Fruit fly (Drosophila melanogaster) whole organism, adult: ENCODE results near the gene CG11436.

ENCODE experiments used
- CG11617 ChIP-seq: fragments of 200-800 bp; sonication (Bioruptor generic); optimal IDR thresholded peaks from 2 replicates; lab custom pipeline; 2017; ENCODE audit warnings: mild to moderate bottlenecking, missing biosample characterization, missing genetic modification reagents, missing genetic modification characterization
- CG12768 ChIP-seq: fragments of 200-800 bp; sonication (Bioruptor generic); optimal IDR thresholded peaks from 2 replicates; lab custom pipeline; 2017; ENCODE audit warnings: missing biosample characterization, missing genetic modification characterization, mild to moderate bottlenecking, moderate library complexity, missing genetic modification reagents
- CG14711 ChIP-seq: fragments of 200-800 bp; sonication (Bioruptor generic); optimal IDR thresholded peaks from 2 replicates; lab custom pipeline; 2018; ENCODE audit warnings: missing biosample characterization, mild to moderate bottlenecking, missing genetic modification characterization, moderate library complexity
- CG1620 ChIP-seq: fragments of 200-800 bp; sonication (Bioruptor generic); optimal IDR thresholded peaks from 2 replicates; lab custom pipeline; 2016; ENCODE audit warnings: missing biosample characterization, missing genetic modification characterization
- CG33017 ChIP-seq: fragments of 200-800 bp; sonication (Bioruptor generic); optimal IDR thresholded peaks from 2 replicates; lab custom pipeline; 2018; ENCODE audit warnings: missing biosample characterization, mild to moderate bottlenecking, missing genetic modification characterization, moderate library complexity
- CG5204 ChIP-seq: fragments of 200-800 bp; sonication (Bioruptor generic); optimal IDR thresholded peaks from 2 replicates; lab custom pipeline; 2016; ENCODE audit warnings: missing biosample characterization, missing genetic modification characterization
- CG7045 ChIP-seq: fragments of 200-800 bp; sonication (Bioruptor generic); optimal IDR thresholded peaks from 2 replicates; lab custom pipeline; 2017; ENCODE audit warnings: missing biosample characterization, mild to moderate bottlenecking, missing genetic modification characterization
- CG7101 ChIP-seq: fragments of 200-800 bp; sonication (Bioruptor generic); optimal IDR thresholded peaks from 2 replicates; lab custom pipeline; 2018; ENCODE audit warnings: missing biosample characterization, mild to moderate bottlenecking, missing genetic modification characterization, moderate library complexity
- Clk ChIP-seq: fragments of 200-800 bp; sonication (Bioruptor generic); optimal IDR thresholded peaks from 2 replicates; lab custom pipeline; 2017; ENCODE audit warnings: missing biosample characterization, missing genetic modification characterization
- Crg-1 ChIP-seq: fragments of 200-800 bp; sonication (Bioruptor generic); optimal IDR thresholded peaks from 2 replicates; lab custom pipeline; 2016; ENCODE audit warnings: missing biosample characterization, missing genetic modification characterization
- Hr96 ChIP-seq: fragments of 200-800 bp; sonication (Bioruptor generic); optimal IDR thresholded peaks from 2 replicates; lab custom pipeline; 2016; ENCODE audit warnings: missing biosample characterization, missing genetic modification characterization
- Mnt ChIP-seq: fragments of 200-800 bp; sonication (Bioruptor generic); optimal IDR thresholded peaks from 2 replicates; lab custom pipeline; 2016; ENCODE audit warnings: missing biosample characterization, mild to moderate bottlenecking, missing genetic modification characterization
- bab1 ChIP-seq: fragments of 200-800 bp; sonication (Bioruptor generic); optimal IDR thresholded peaks from 3 replicates; lab custom pipeline; 2019; ENCODE audit warnings: missing biosample characterization, mild to moderate bottlenecking, missing genetic modification characterization, moderate library complexity
- cic ChIP-seq: fragments of 200-800 bp; sonication (Bioruptor generic); optimal IDR thresholded peaks from 2 replicates; lab custom pipeline; 2017; ENCODE audit warnings: missing biosample characterization, mild to moderate bottlenecking, missing genetic modification characterization, moderate library complexity
- cnc ChIP-seq, 2 experiments: fragments of >200 bp; optimal IDR thresholded peaks; 2 replicates each; lab custom pipeline; 2017
- kay ChIP-seq: fragments of 200-800 bp; sonication (Bioruptor generic); peaks from one replicate; lab custom pipeline; 2016; ENCODE audit warnings: missing biosample characterization, missing genetic modification characterization, borderline replicate concordance
- ovo ChIP-seq: fragments of 200-800 bp; sonication (Bioruptor generic); optimal IDR thresholded peaks from 2 replicates; lab custom pipeline; 2016; ENCODE audit warnings: missing biosample characterization, missing genetic modification characterization
- pad ChIP-seq: fragments of 200-800 bp; sonication (Bioruptor generic); optimal IDR thresholded peaks from 3 replicates; lab custom pipeline; 2017; ENCODE audit warnings: missing biosample characterization, missing genetic modification characterization, mild to moderate bottlenecking, moderate library complexity, missing genetic modification reagents
- tj ChIP-seq: fragments of 200-800 bp; sonication (Bioruptor generic); optimal IDR thresholded peaks from 3 replicates; lab custom pipeline; 2017; ENCODE audit warnings: missing biosample characterization, mild to moderate bottlenecking, missing genetic modification characterization, moderate library complexity
- toe ChIP-seq: fragments of 200-800 bp; sonication (Bioruptor generic); optimal IDR thresholded peaks from 2 replicates; lab custom pipeline; 2016; ENCODE audit warnings: missing biosample characterization, missing genetic modification characterization

Gene CG11436

DNA sequence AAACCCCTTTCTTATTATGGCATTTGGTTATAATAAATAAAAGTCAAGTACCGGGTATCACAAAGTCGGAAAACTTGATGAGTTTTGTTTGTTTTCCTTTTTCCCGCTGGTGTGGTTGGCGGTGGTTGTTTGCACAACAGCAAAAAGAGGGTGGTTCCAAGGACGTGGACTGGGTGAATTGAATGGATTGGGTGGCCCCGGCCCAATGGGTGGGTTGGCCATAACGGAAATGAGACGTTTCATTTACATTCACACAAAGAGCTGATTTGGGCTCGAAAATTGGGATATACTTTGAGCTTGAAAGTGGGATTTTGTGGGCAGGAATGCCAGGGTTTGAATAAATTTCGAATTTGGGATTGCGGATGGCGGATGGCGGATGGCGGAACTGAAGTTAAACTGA, 30.8 kb downstream of the CG11436 start:
- TF ChIP-seq CG11617 (GFP tag; lab: Kevin White, UChicago) (no peak), Hr96 (GFP tag; lab: Kevin White, UChicago) (no peak), CG5204 (GFP tag; lab: Kevin White, UChicago) (no peak), Mnt (GFP tag; lab: Kevin White, UChicago) (no peak), kay (GFP tag; lab: Kevin White, UChicago) (no peak), ovo (GFP tag; lab: Kevin White, UChicago) (no peak), CG14711 (no peak), CG33017 (no peak), toe (GFP tag; lab: Kevin White, UChicago) (no peak), CG12768 (GFP tag; lab: Kevin White, UChicago) (no peak)

- TF ChIP-seq CG7101 (tag; lab: Kevin White, UChicago), result no peak
- no peak for TF ChIP-seq CG5204 (GFP tag; lab: Kevin White, UChicago)
- no peak for TF ChIP-seq CG33017
- no peak for TF ChIP-seq ovo (GFP tag; lab: Kevin White, UChicago)
- no peak for TF ChIP-seq cic (GFP tag; lab: Kevin White, UChicago)
- TF ChIP-seq Clk (GFP tag; lab: Kevin White, UChicago), result no peak
- TF ChIP-seq CG7045 (GFP tag; lab: Kevin White, UChicago), result no peak
- no peak for TF ChIP-seq Hr96 (GFP tag; lab: Kevin White, UChicago)
- no peak for TF ChIP-seq CG11617 (GFP tag; lab: Kevin White, UChicago)
- no peak for TF ChIP-seq CG14711
- no peak for TF ChIP-seq Crg-1
Observed at dm6 chrX:4511575-4511974, 40.1 kb downstream of the CG11436 start.

DNA sequence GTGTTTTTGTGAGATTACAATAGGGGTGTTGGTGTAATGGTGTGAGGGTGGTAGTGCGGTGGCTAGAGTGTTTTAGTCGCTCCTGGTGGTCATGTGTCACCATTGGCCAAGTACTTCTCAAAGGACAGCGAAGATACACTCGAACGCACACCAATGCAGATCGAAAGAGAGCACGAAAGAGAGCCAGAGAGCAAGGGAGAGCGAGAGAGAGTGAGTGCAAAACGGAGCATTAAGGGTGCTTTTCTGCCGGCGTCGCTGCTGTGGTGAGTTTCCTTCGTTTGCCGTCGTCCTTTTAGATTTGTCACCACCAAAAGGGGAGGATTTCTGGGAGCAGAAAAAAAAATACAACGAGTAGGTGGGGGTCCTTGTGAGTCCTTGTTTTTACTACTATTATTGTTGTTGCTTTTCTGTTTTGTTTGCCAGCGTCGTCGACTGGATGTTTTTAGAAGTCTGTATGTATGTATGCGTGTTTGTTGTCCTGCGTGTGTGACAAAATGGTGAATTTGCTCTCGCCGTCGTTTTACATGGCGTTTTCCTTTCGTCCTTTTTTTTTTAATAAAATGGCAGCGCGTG, 43.5 kb downstream of the CG11436 start:
- TF ChIP-seq CG7045 (GFP tag; lab: Kevin White, UChicago), result no peak
- no peak for TF ChIP-seq CG1620 (GFP tag; lab: Kevin White, UChicago)
- no peak for TF ChIP-seq toe (GFP tag; lab: Kevin White, UChicago)
- no peak for TF ChIP-seq tj
- TF ChIP-seq bab1 (GFP tag; lab: Kevin White, UChicago), result no peak
- TF ChIP-seq Hr96 (GFP tag; lab: Kevin White, UChicago), result no peak
- no peak for TF ChIP-seq CG7101 (tag; lab: Kevin White, UChicago)
- no peak for TF ChIP-seq CG12768 (GFP tag; lab: Kevin White, UChicago)
- no peak for TF ChIP-seq CG14711
- no peak for TF ChIP-seq pad (GFP tag; lab: Kevin White, UChicago)
- no peak for TF ChIP-seq Mnt (GFP tag; lab: Kevin White, UChicago)
- TF ChIP-seq CG11617 (GFP tag; lab: Kevin White, UChicago), result no peak
- no peak for TF ChIP-seq CG5204 (GFP tag; lab: Kevin White, UChicago)

- TF ChIP-seq bab1 (GFP tag; lab: Kevin White, UChicago), result peak; percentile 15
- no peak for TF ChIP-seq cnc (optimal IDR thresholded peaks at IDR 0.05; lab: Kevin White, UChicago)
Observed at dm6 chrX:4507121-4507520, 44.6 kb downstream of the CG11436 start.

DNA sequence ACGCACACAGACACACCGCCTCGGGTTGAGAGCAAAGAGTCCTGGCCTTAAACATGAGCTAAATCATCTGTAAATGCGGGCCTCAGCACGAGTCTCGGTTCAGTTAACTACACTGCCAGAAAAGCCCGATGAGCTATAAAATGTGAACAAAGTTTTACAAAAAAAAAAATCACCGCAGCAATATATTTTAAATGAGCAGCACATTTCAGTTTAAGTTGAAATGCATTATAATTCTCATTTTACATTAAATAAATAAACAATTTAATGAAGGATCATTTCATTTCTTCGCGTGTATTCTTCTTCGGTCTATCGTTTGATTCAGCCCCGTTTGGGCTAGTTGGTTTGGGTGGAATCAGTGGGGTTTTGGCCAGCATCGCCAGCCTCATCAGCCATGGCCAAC, 46.4 kb downstream of the CG11436 start:
- TF ChIP-seq bab1 (GFP tag; lab: Kevin White, UChicago) (no peak), cic (GFP tag; lab: Kevin White, UChicago) (no peak), pad (GFP tag; lab: Kevin White, UChicago) (no peak), cnc (optimal IDR thresholded peaks at IDR 0.05; lab: Kevin White, UChicago) (no peak), kay (GFP tag; lab: Kevin White, UChicago) (no peak), CG33017 (no peak), Hr96 (GFP tag; lab: Kevin White, UChicago) (no peak), CG14711 (no peak), toe (GFP tag; lab: Kevin White, UChicago) (no peak), Crg-1 (no peak)

DNA sequence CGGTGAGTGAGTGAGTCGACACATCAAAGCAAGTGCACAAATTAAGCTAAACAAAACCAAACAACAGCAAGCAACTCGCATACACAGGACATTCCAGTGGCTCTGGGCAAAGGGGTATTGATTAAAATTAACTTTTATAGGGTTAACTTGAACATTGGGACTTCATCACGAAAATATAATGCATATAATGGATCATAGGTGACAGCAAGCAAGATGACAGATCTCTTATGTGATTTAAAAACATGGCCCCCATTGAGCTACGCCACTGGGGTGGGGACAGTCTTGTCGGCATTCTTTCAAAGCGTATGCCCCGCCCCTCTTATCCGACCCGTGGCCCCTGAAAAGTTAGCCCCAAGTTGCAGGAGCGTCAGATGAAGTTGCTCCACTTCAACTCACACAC, 48.1 kb downstream of the CG11436 start:
- TF ChIP-seq Clk (GFP tag; lab: Kevin White, UChicago) (no peak), Mnt (GFP tag; lab: Kevin White, UChicago) (no peak), Crg-1 (no peak), CG12768 (GFP tag; lab: Kevin White, UChicago) (no peak), bab1 (GFP tag; lab: Kevin White, UChicago) (no peak), CG1620 (GFP tag; lab: Kevin White, UChicago) (no peak), CG14711 (no peak), CG7045 (GFP tag; lab: Kevin White, UChicago) (no peak), tj (no peak)
